Fruit fly (Drosophila melanogaster) whole organism, embryonic: ENCODE measurements around the gene bumpel.
A peak's percentile ranks its signal among the peaks of the same experiment; 100 is the strongest.

Experiments used
- ATbp ChIP-seq: fragments of 200-800 bp; sonication (Bioruptor generic); optimal IDR thresholded peaks from 2 replicates; lab custom pipeline; 2017; ENCODE audit warnings: missing biosample characterization, mild to moderate bottlenecking, missing genetic modification characterization, missing genetic modification reagents
- Adf1 ChIP-seq: fragments of 200-800 bp; sonication (Bioruptor generic); IDR thresholded peaks from 2 replicates; pipeline ENCODE4 v1.3.6; 2022; ENCODE audit warnings: missing biosample characterization, missing genetic modification characterization
- B-H1 ChIP-seq: fragments of 200-800 bp; sonication (Bioruptor generic); IDR thresholded peaks from 3 replicates; pipeline ENCODE4 v1.3.6; 2022; ENCODE audit warnings: missing biosample characterization, missing genetic modification characterization
- Bgb ChIP-seq: fragments of 200-800 bp; sonication (Bioruptor generic); IDR thresholded peaks from 2 replicates; pipeline ENCODE4 v1.3.6; 2022; ENCODE audit warnings: missing biosample characterization, missing genetic modification characterization; ENCODE audit not compliant: partially characterized antibody
- CG10267 ChIP-seq: fragments of 200-800 bp; sonication (Bioruptor generic); optimal IDR thresholded peaks from 2 replicates; lab custom pipeline; 2018; ENCODE audit warnings: missing biosample characterization, mild to moderate bottlenecking, missing genetic modification characterization, moderate library complexity
- CG11456 ChIP-seq: fragments of 200-800 bp; sonication (Bioruptor generic); IDR thresholded peaks from 3 replicates; pipeline ENCODE4 v1.3.6; 2022; ENCODE audit warnings: missing biosample characterization, missing genetic modification characterization
- CG12071 ChIP-seq: fragments of 200-800 bp; sonication (Bioruptor generic); optimal IDR thresholded peaks from 3 replicates; lab custom pipeline; 2018; ENCODE audit warnings: missing biosample characterization, mild to moderate bottlenecking, missing genetic modification characterization
- CG12659 ChIP-seq: fragments of 200-800 bp; sonication (Bioruptor generic); optimal IDR thresholded peaks from 3 replicates; lab custom pipeline; 2017; ENCODE audit warnings: mild to moderate bottlenecking, missing biosample characterization, missing genetic modification reagents, missing genetic modification characterization
- CG13123 ChIP-seq: fragments of 200-800 bp; sonication (Bioruptor generic); optimal IDR thresholded peaks from 2 replicates; lab custom pipeline; 2016; ENCODE audit warnings: missing biosample characterization, missing genetic modification characterization
- CG13775 ChIP-seq: fragments of 200-800 bp; sonication (Bioruptor generic); optimal IDR thresholded peaks from 3 replicates; lab custom pipeline; 2017; ENCODE audit warnings: missing biosample characterization, mild to moderate bottlenecking, missing genetic modification characterization
- CG14014 ChIP-seq: fragments of 200-800 bp; sonication (Bioruptor generic); IDR thresholded peaks from 2 replicates; pipeline ENCODE4 v1.3.6; 2022; ENCODE audit warnings: missing biosample characterization, missing genetic modification characterization
- CG14860 ChIP-seq: fragments of 200-800 bp; sonication (Bioruptor generic); IDR thresholded peaks from 3 replicates; pipeline ENCODE4 v1.3.6; 2022; ENCODE audit warnings: missing biosample characterization, missing genetic modification characterization; ENCODE audit not compliant: partially characterized antibody
- CG15696 ChIP-seq: fragments of 200-800 bp; sonication (Bioruptor generic); optimal IDR thresholded peaks from 2 replicates; lab custom pipeline; 2019; ENCODE audit warnings: missing biosample characterization, mild to moderate bottlenecking, missing genetic modification characterization, moderate library complexity
- CG17359 ChIP-seq: fragments of 200-800 bp; sonication (Bioruptor generic); optimal IDR thresholded peaks from 3 replicates; lab custom pipeline; 2018; ENCODE audit warnings: missing biosample characterization, mild to moderate bottlenecking, missing genetic modification characterization, moderate library complexity
- CG17612 ChIP-seq: fragments of 200-800 bp; sonication (Bioruptor generic); IDR thresholded peaks from 2 replicates; pipeline ENCODE4 v1.3.6; 2022; ENCODE audit warnings: missing biosample characterization, missing genetic modification characterization
- CG31441 ChIP-seq: fragments of 200-800 bp; sonication (Bioruptor generic); IDR thresholded peaks from 2 replicates; pipeline ENCODE4 v1.3.6; 2022; ENCODE audit warnings: missing biosample characterization, missing genetic modification characterization
- CG4282 ChIP-seq: fragments of 200-800 bp; sonication (Bioruptor generic); optimal IDR thresholded peaks from 2 replicates; lab custom pipeline; 2016; ENCODE audit warnings: missing biosample characterization, missing genetic modification characterization
- CG4854 ChIP-seq: fragments of 200-800 bp; sonication (Bioruptor generic); optimal IDR thresholded peaks from 2 replicates; lab custom pipeline; 2016; ENCODE audit warnings: missing biosample characterization, missing genetic modification characterization, inconsistent platforms
- CG6175 ChIP-seq: fragments of 200-800 bp; sonication (Bioruptor generic); IDR thresholded peaks from 3 replicates; pipeline ENCODE4 v1.3.6; 2022; ENCODE audit warnings: missing biosample characterization, missing genetic modification characterization
- CG7372 ChIP-seq: fragments of 200-800 bp; sonication (Bioruptor generic); IDR thresholded peaks from 2 replicates; pipeline ENCODE4 v1.3.6; 2022; ENCODE audit warnings: missing biosample characterization, missing genetic modification characterization
- CG7987 ChIP-seq: fragments of 200-800 bp; sonication (Bioruptor generic); optimal IDR thresholded peaks from 2 replicates; lab custom pipeline; 2018; ENCODE audit warnings: missing biosample characterization, mild to moderate bottlenecking, missing genetic modification characterization, moderate library complexity
- CG8924 ChIP-seq: fragments of 200-800 bp; optimal IDR thresholded peaks from 3 replicates; lab custom pipeline; 2019; ENCODE audit warnings: missing biosample characterization, mild to moderate bottlenecking, missing genetic modification characterization, moderate library complexity
- CG9215 ChIP-seq: fragments of 200-800 bp; sonication (Bioruptor generic); IDR thresholded peaks from 2 replicates; pipeline ENCODE4 v1.3.6; 2022; ENCODE audit warnings: missing biosample characterization, missing genetic modification characterization
- CG9609 ChIP-seq: fragments of 200-800 bp; sonication (Bioruptor generic); optimal IDR thresholded peaks from 3 replicates; lab custom pipeline; 2016; ENCODE audit warnings: missing biosample characterization, missing genetic modification characterization
- CkIIα-i1 ChIP-seq: fragments of 200-800 bp; sonication (Bioruptor generic); IDR thresholded peaks from 2 replicates; pipeline ENCODE4 v1.3.6; 2022; ENCODE audit warnings: missing biosample characterization, missing genetic modification characterization
- Dip2 ChIP-seq: fragments of 200-800 bp; sonication (Bioruptor generic); IDR thresholded peaks from 2 replicates; pipeline ENCODE4 v1.3.6; 2022; ENCODE audit warnings: missing biosample characterization, missing genetic modification characterization
- Gsc ChIP-seq: fragments of 200-800 bp; sonication (Bioruptor generic); IDR thresholded peaks from 2 replicates; pipeline ENCODE4 v1.3.6; 2022; ENCODE audit warnings: missing biosample characterization, missing genetic modification characterization
- Hsf ChIP-seq: fragments of 200-800 bp; sonication (Bioruptor generic); optimal IDR thresholded peaks from 3 replicates; lab custom pipeline; 2016; ENCODE audit warnings: missing biosample characterization, missing genetic modification characterization
- Pdp1 ChIP-seq, 2 experiments: fragments of 200-800 bp; sonication (Bioruptor generic); optimal IDR thresholded peaks; 3 replicates each; lab custom pipeline; 2016; ENCODE audit warnings: missing biosample characterization in 2 of 2, missing genetic modification characterization in 2 of 2, mild to moderate bottlenecking in 1 of 2, moderate library complexity in 1 of 2
- cwo ChIP-seq: fragments of 200-800 bp; sonication (Bioruptor generic); optimal IDR thresholded peaks from 3 replicates; lab custom pipeline; 2017; ENCODE audit warnings: missing biosample characterization, missing genetic modification characterization, mild to moderate bottlenecking, moderate library complexity, missing genetic modification reagents
- dmrt11E ChIP-seq: fragments of 200-800 bp; sonication (Bioruptor generic); optimal IDR thresholded peaks from 3 replicates; lab custom pipeline; 2018; ENCODE audit warnings: missing biosample characterization, mild to moderate bottlenecking, missing genetic modification characterization, moderate library complexity
- dpn ChIP-seq, 2 experiments: fragments of 200-800 bp; sonication (Bioruptor generic); optimal IDR thresholded peaks; 3 replicates each; lab custom pipeline; 2016; ENCODE audit warnings: missing biosample characterization in 2 of 2, missing genetic modification characterization in 2 of 2
- eve ChIP-seq, 2 experiments: fragments of >200 bp; optimal IDR thresholded peaks; 2 replicates each; lab custom pipeline; 2017; ENCODE audit warnings: missing biosample characterization in 2 of 2, missing genetic modification characterization in 2 of 2
- exex ChIP-seq: fragments of 200-800 bp; sonication (Bioruptor generic); optimal IDR thresholded peaks from 4 replicates; lab custom pipeline; 2018; ENCODE audit warnings: missing biosample characterization, mild to moderate bottlenecking, missing genetic modification characterization, moderate library complexity
- fd3F ChIP-seq: fragments of 200-800 bp; sonication (Bioruptor generic); optimal IDR thresholded peaks from 2 replicates; lab custom pipeline; 2018; ENCODE audit warnings: missing biosample characterization, mild to moderate bottlenecking, missing genetic modification characterization, moderate library complexity
- fd96Cb ChIP-seq: fragments of 200-800 bp; sonication (Bioruptor generic); optimal IDR thresholded peaks from 2 replicates; lab custom pipeline; 2018; ENCODE audit warnings: missing biosample characterization, mild to moderate bottlenecking, missing genetic modification characterization, moderate library complexity
- fru ChIP-seq: fragments of >200 bp; optimal IDR thresholded peaks from 2 replicates; lab custom pipeline; 2017
- gfzf ChIP-seq: fragments of 200-800 bp; sonication (Bioruptor generic); optimal IDR thresholded peaks from 2 replicates; lab custom pipeline; 2016; ENCODE audit warnings: missing biosample characterization, mild to moderate bottlenecking, missing genetic modification characterization, moderate library complexity
- gsb-n ChIP-seq: fragments of 200-800 bp; sonication (Bioruptor generic); optimal IDR thresholded peaks from 3 replicates; lab custom pipeline; 2018; ENCODE audit warnings: missing biosample characterization, mild to moderate bottlenecking, missing genetic modification characterization
- h ChIP-seq: fragments of >200 bp; optimal IDR thresholded peaks from 2 replicates; lab custom pipeline; 2017
- hb ChIP-seq: fragments of 200-800 bp; sonication (Bioruptor generic); IDR thresholded peaks from 3 replicates; pipeline ENCODE4 v1.3.6; 2022; ENCODE audit warnings: missing biosample characterization, missing genetic modification characterization; ENCODE audit not compliant: partially characterized antibody
- hth ChIP-seq: fragments of >200 bp; optimal IDR thresholded peaks from 2 replicates; lab custom pipeline; 2017; ENCODE audit warnings: inconsistent platforms
- nerfin-1 ChIP-seq: fragments of 200-800 bp; sonication (Bioruptor generic); optimal IDR thresholded peaks from 3 replicates; lab custom pipeline; 2019; ENCODE audit warnings: missing biosample characterization, mild to moderate bottlenecking, missing genetic modification characterization, moderate library complexity
- org-1 ChIP-seq: fragments of 200-800 bp; sonication (Bioruptor generic); optimal IDR thresholded peaks from 2 replicates; lab custom pipeline; 2017; ENCODE audit warnings: missing biosample characterization, missing genetic modification characterization
- phol ChIP-seq: fragments of 200-800 bp; sonication (Bioruptor generic); optimal IDR thresholded peaks from 3 replicates; lab custom pipeline; 2018; ENCODE audit warnings: missing biosample characterization, mild to moderate bottlenecking, missing genetic modification characterization, moderate library complexity
- pita ChIP-seq: fragments of 200-800 bp; sonication (Bioruptor generic); optimal IDR thresholded peaks from 2 replicates; lab custom pipeline; 2017; ENCODE audit warnings: missing biosample characterization, mild to moderate bottlenecking, missing genetic modification characterization
- run ChIP-seq: fragments of 200-800 bp; sonication (Bioruptor generic); optimal IDR thresholded peaks from 3 replicates; lab custom pipeline; 2018; ENCODE audit warnings: missing biosample characterization, mild to moderate bottlenecking, missing genetic modification characterization
- salm ChIP-seq: fragments of 200-800 bp; sonication (Bioruptor generic); optimal IDR thresholded peaks from 2 replicates; lab custom pipeline; 2018; ENCODE audit warnings: missing biosample characterization, mild to moderate bottlenecking, missing genetic modification characterization
- slou ChIP-seq: fragments of 200-800 bp; sonication (Bioruptor generic); optimal IDR thresholded peaks from 3 replicates; lab custom pipeline; 2016; ENCODE audit warnings: missing biosample characterization, missing genetic modification characterization
- trh ChIP-seq: fragments of 200-800 bp; sonication (Bioruptor generic); optimal IDR thresholded peaks from 2 replicates; lab custom pipeline; 2016; ENCODE audit warnings: missing biosample characterization, missing genetic modification characterization
- usp ChIP-seq: fragments of >200 bp; optimal IDR thresholded peaks from 2 replicates; lab custom pipeline; 2017; ENCODE audit warnings: missing biosample characterization, missing genetic modification characterization

The bumpel gene

dm6 chr3R:11409667-11410137, 8.8 kb downstream of the bumpel start, which contains the start of the genes mgr and Irbp:
Gene mgr, minus strand, starts transcription at chr3R:11409875.
Gene Irbp, plus strand, starts transcription at chr3R:11410047.
- TF ChIP-seq CG9215 (GFP tag; lab: Robert Waterston, UW) (peak; percentile 93), Bgb (GFP tag; lab: Robert Waterston, UW) (peak; percentile 75), CG6175 (GFP tag; lab: Robert Waterston, UW) (peak; percentile 85), CG15696 (peak; percentile 95), CG12659 (GFP tag; lab: Kevin White, UChicago) (peak; percentile 96), org-1 (GFP tag; lab: Kevin White, UChicago) (peak; percentile 63), Gsc (GFP tag; lab: Robert Waterston, UW) (peak; percentile 53), phol (tag; lab: Kevin White, UChicago) (peak; percentile 93), CG4282 (GFP tag; lab: Kevin White, UChicago) (no peak), Dip2 (GFP tag; lab: Robert Waterston, UW) (0 out of 2 replicates have a peak, but pooled peaks have one; percentile 18), gfzf (no peak), hb (peak; percentile 73; the same call in 2 of the 3 replicates), nerfin-1 (tag; lab: Kevin White, UChicago) (peak; percentile 85), cwo (peak; percentile 87), eve (GFP tag; optimal IDR thresholded peaks at IDR 0.05; lab: Kevin White, UChicago) (no peak), fru (lab: Kevin White, UChicago) (no peak), CG17359 (tag; lab: Kevin White, UChicago) (no peak), Pdp1 (GFP tag; optimal IDR thresholded peaks at IDR 0.05; lab: Kevin White, UChicago) (peak in 1 of 2 experiments; percentile 14), B-H1 (GFP tag; lab: Robert Waterston, UW) (peak; percentile 91), gsb-n (peak; percentile 93), CG17612 (GFP tag; lab: Robert Waterston, UW) (peak; percentile 78; the same call in 1 of the 2 replicates), CG31441 (GFP tag; lab: Robert Waterston, UW) (peak; percentile 97), CkIIα-i1 (GFP tag; lab: Robert Waterston, UW) (no peak), CG7987 (GFP tag; lab: Kevin White, UChicago) (no peak), CG13775 (GFP tag; lab: Kevin White, UChicago) (peak; percentile 95), CG4854 (GFP tag; lab: Kevin White, UChicago) (no peak), trh (GFP tag; lab: Kevin White, UChicago) (peak; percentile 73), dmrt11E (tag; lab: Kevin White, UChicago) (peak; percentile 95), salm (peak; percentile 78), fd3F (GFP tag; lab: Kevin White, UChicago) (peak; percentile 90), pita (GFP tag; lab: Kevin White, UChicago) (no peak), ATbp (peak; percentile 82), CG14014 (GFP tag; lab: Robert Waterston, UW) (peak; percentile 92), slou (peak; percentile 59), CG14860 (peak; percentile 85), CG10267 (tag; lab: Kevin White, UChicago) (peak; percentile 90), run (peak; percentile 78), dpn (GFP tag; optimal IDR thresholded peaks at IDR 0.05; lab: Kevin White, UChicago) (peak; percentile 18 to 92), CG12071 (GFP tag; lab: Kevin White, UChicago) (no peak), exex (peak; percentile 65), usp (GFP tag; lab: Kevin White, UChicago) (no peak), Hsf (GFP tag; lab: Kevin White, UChicago) (peak; percentile 50), h (lab: Kevin White, UChicago) (no peak), CG7372 (GFP tag; lab: Robert Waterston, UW) (peak; percentile 94), hth (lab: Kevin White, UChicago) (no peak), Adf1 (GFP tag; lab: Robert Waterston, UW) (peak; percentile 76; the same call in 1 of the 2 replicates), fd96Cb (tag; lab: Kevin White, UChicago) (peak; percentile 90), CG13123 (peak; percentile 90), CG11456 (GFP tag; lab: Robert Waterston, UW) (peak; percentile 92), CG8924 (tag; lab: Kevin White, UChicago) (peak; percentile 94), CG9609 (GFP tag; lab: Kevin White, UChicago) (peak; percentile 22)
